Fruit fly (Drosophila melanogaster): ENCODE data around the gene qless.

The qless gene

dm6 chr3R:31290195-31290594, 37.8 kb upstream of the qless start:
- TF ChIP-seq Hr83 (GFP tag; optimal IDR thresholded peaks at IDR 0.05; ENCODE audit: poor library complexity, severe bottlenecking) = no peak
- no peak for TF ChIP-seq woc (GFP tag; optimal IDR thresholded peaks at IDR 0.05)
- TF ChIP-seq dl (GFP tag; optimal IDR thresholded peaks at IDR 0.05; ENCODE audit: insufficient read depth in 1 of 2, partially characterized antibody in 2 of 2) = no peak
- TF ChIP-seq sv (GFP tag; optimal IDR thresholded peaks at IDR 0.05) = no peak
- TF ChIP-seq jim (GFP tag; optimal IDR thresholded peaks at IDR 0.05) = no peak
- TF ChIP-seq Rel (GFP tag; optimal IDR thresholded peaks at IDR 0.05) = no peak
- no peak for TF ChIP-seq Rel (tag; optimal IDR thresholded peaks at IDR 0.05)
- no peak for TF ChIP-seq HLH106 (tag; optimal IDR thresholded peaks at IDR 0.05)
- TF ChIP-seq Dfd (GFP tag; optimal IDR thresholded peaks at IDR 0.05) = no peak
- no peak for TF ChIP-seq fru (GFP tag; optimal IDR thresholded peaks at IDR 0.05)
- TF ChIP-seq OdsH (GFP tag; optimal IDR thresholded peaks at IDR 0.05) = no peak
- TF ChIP-seq Sp1 (GFP tag; optimal IDR thresholded peaks at IDR 0.05) = no peak
- no peak for TF ChIP-seq pan (optimal IDR thresholded peaks at IDR 0.05)
- no peak for TF ChIP-seq rgr (GFP tag; optimal IDR thresholded peaks at IDR 0.05)
- no peak for TF ChIP-seq foxo (GFP tag; optimal IDR thresholded peaks at IDR 0.05)
- TF ChIP-seq CrebA (GFP tag; optimal IDR thresholded peaks at IDR 0.05; ENCODE audit: borderline replicate concordance) = no peak

- TF ChIP-seq GATAd (GFP tag; optimal IDR thresholded peaks at IDR 0.05) (no peak), br (GFP tag; optimal IDR thresholded peaks at IDR 0.05) (peak; percentile 1), foxo (GFP tag; optimal IDR thresholded peaks at IDR 0.05) (peak in 1 of 2 experiments; percentile 11), h (GFP tag; optimal IDR thresholded peaks at IDR 0.05) (peak; percentile 22), Myc (optimal IDR thresholded peaks at IDR 0.05) (no peak), OdsH (GFP tag; optimal IDR thresholded peaks at IDR 0.05) (no peak), dl (GFP tag; optimal IDR thresholded peaks at IDR 0.05; ENCODE audit: insufficient read depth in 1 of 2, partially characterized antibody in 2 of 2) (no peak)
These were observed 35.1 kb upstream of the qless start for dm6 chr3R:31287522-31287921.

DNA sequence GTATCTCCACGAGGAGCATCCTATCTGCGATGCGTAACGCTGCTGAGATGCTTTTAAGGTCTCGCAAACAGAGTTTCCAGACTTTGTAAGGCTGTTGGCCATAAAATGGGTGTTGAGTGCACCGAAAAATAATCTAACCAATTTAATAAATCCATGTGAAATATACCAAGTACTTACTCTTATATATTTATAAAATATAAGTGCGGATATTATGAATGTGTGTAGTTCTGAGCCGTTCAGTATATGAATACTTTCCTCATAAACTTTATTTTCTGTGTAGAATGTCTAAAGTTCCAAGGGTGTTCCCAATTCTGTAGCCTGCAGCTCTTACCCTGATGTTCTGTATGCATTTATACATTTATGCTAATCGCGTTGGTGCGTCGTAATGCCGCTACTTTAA, 33.4 kb upstream of the qless start:
- TF ChIP-seq Vsx2 (GFP tag; optimal IDR thresholded peaks at IDR 0.05; ENCODE audit: partially characterized antibody) = no peak
- TF ChIP-seq sage (GFP tag; optimal IDR thresholded peaks at IDR 0.05) = no peak
- no peak for TF ChIP-seq pan (optimal IDR thresholded peaks at IDR 0.05)
- TF ChIP-seq h (GFP tag; optimal IDR thresholded peaks at IDR 0.05) = no peak
- TF ChIP-seq ey (GFP tag; optimal IDR thresholded peaks at IDR 0.05) = no peak
- no peak for TF ChIP-seq psq (GFP tag; optimal IDR thresholded peaks at IDR 0.05)
- TF ChIP-seq Sp1 (GFP tag; optimal IDR thresholded peaks at IDR 0.05) = no peak
- no peak for TF ChIP-seq Hr83 (GFP tag; optimal IDR thresholded peaks at IDR 0.05; ENCODE audit: poor library complexity, severe bottlenecking)
- no peak for TF ChIP-seq Hr78 (GFP tag; optimal IDR thresholded peaks at IDR 0.05)
- TF ChIP-seq Mio (GFP tag; optimal IDR thresholded peaks at IDR 0.05) = no peak
- TF ChIP-seq Dif (GFP tag; optimal IDR thresholded peaks at IDR 0.05; ENCODE audit: partially characterized antibody) = no peak
- no peak for TF ChIP-seq br (GFP tag; optimal IDR thresholded peaks at IDR 0.05)
- no peak for TF ChIP-seq fru (GFP tag; optimal IDR thresholded peaks at IDR 0.05)
- no peak for TF ChIP-seq dsf (GFP tag; optimal IDR thresholded peaks at IDR 0.05; ENCODE audit: borderline replicate concordance)
- no peak for TF ChIP-seq GATAd (GFP tag; optimal IDR thresholded peaks at IDR 0.05)
- no peak for TF ChIP-seq sv (GFP tag; optimal IDR thresholded peaks at IDR 0.05)
- no peak for TF ChIP-seq brk (GFP tag; optimal IDR thresholded peaks at IDR 0.05)
- TF ChIP-seq OdsH (GFP tag; optimal IDR thresholded peaks at IDR 0.05) = no peak

- peak; percentile 22 for TF ChIP-seq h (GFP tag; optimal IDR thresholded peaks at IDR 0.05)
- no peak for TF ChIP-seq lola (GFP tag; optimal IDR thresholded peaks at IDR 0.05)
- peak; percentile 18 for TF ChIP-seq br (GFP tag; optimal IDR thresholded peaks at IDR 0.05)
- TF ChIP-seq fru (GFP tag; optimal IDR thresholded peaks at IDR 0.05) = peak; percentile 15
- TF ChIP-seq OdsH (GFP tag; optimal IDR thresholded peaks at IDR 0.05) = peak; percentile 10
- TF ChIP-seq brk (GFP tag; optimal IDR thresholded peaks at IDR 0.05) = no peak
- TF ChIP-seq tai (GFP tag; optimal IDR thresholded peaks at IDR 0.05) = no peak
- TF ChIP-seq foxo (GFP tag; optimal IDR thresholded peaks at IDR 0.05) = peak in 1 of 2 experiments; percentile 9
- TF ChIP-seq Sp1 (GFP tag; optimal IDR thresholded peaks at IDR 0.05) = no peak
- no peak for TF ChIP-seq dsf (GFP tag; optimal IDR thresholded peaks at IDR 0.05; ENCODE audit: borderline replicate concordance)
- TF ChIP-seq Abd-B (GFP tag; optimal IDR thresholded peaks at IDR 0.05) = no peak
These were observed 18.5 kb upstream of the qless start for dm6 chr3R:31270783-31271427.
